Worm (Caenorhabditis elegans): ENCODE measurements around the gene F10G2.10.

- TF ChIP-seq cog-1 (tag; optimal IDR thresholded peaks at IDR 0.05), result no peak
- TF ChIP-seq T22C8.4 (GFP tag; IDR thresholded peaks at IDR 0.05), result no peak
These were observed 8.8 kb upstream of the F10G2.10 start, which contains the start of gene srx-6 for ce11 chrV:7313233-7313632.

Measured in whole organism, midembryonic.